Worm (Caenorhabditis elegans): ENCODE results near the gene nhr-186.

- TF ChIP-seq nhr-77 (tag; optimal IDR thresholded peaks at IDR 0.05), result no peak
- TF ChIP-seq ces-1 (GFP tag; optimal IDR thresholded peaks at IDR 0.05), result no peak
- TF ChIP-seq pag-3 (tag; optimal IDR thresholded peaks at IDR 0.05; ENCODE audit: borderline replicate concordance, insufficient read depth), result no peak
- TF ChIP-seq egl-27 (tag; optimal IDR thresholded peaks at IDR 0.05), result no peak
- no peak for TF ChIP-seq alr-1 (tag; optimal IDR thresholded peaks at IDR 0.05; ENCODE audit: borderline replicate concordance)
- TF ChIP-seq Y116A8C.19 (tag; optimal IDR thresholded peaks at IDR 0.05; ENCODE audit: borderline replicate concordance), result no peak
- no peak for TF ChIP-seq fkh-10 (GFP tag; optimal IDR thresholded peaks at IDR 0.05)
- no peak for TF ChIP-seq ama-1 (optimal IDR thresholded peaks at IDR 0.05)
- no peak for TF ChIP-seq aly-2 (tag; optimal IDR thresholded peaks at IDR 0.05)
- TF ChIP-seq mep-1 (tag; optimal IDR thresholded peaks at IDR 0.05), result no peak
- TF ChIP-seq rnt-1 (tag; optimal IDR thresholded peaks at IDR 0.05), result no peak
These were observed 44.7 kb downstream of the nhr-186 start for ce11 chrV:3810035-3810434.

All from whole organism, L1 larva.